Worm (Caenorhabditis elegans) whole organism, L1 larva: ENCODE measurements around the gene C02B10.4.

Experiments used
- C04F5.9 ChIP-seq: sonication (generic microtip); optimal IDR thresholded peaks from 2 replicates; lab custom pipeline; 2016; ENCODE audit warnings: missing genetic modification characterization, missing compliant biosample characterization
- C16A3.4 ChIP-seq: fragments of 150-350 bp; optimal IDR thresholded peaks from 2 replicates; lab custom pipeline; 2014; ENCODE audit warnings: missing biosample characterization, missing genetic modification characterization
- C34B4.2 ChIP-seq: sonication (generic microtip); optimal IDR thresholded peaks from 2 replicates; lab custom pipeline; 2017; ENCODE audit warnings: mild to moderate bottlenecking, missing genetic modification characterization, missing compliant biosample characterization
- F16B12.6 ChIP-seq: fragments of 150-350 bp; optimal IDR thresholded peaks from 2 replicates; lab custom pipeline; 2014; ENCODE audit warnings: missing biosample characterization, missing genetic modification characterization
- alr-1 ChIP-seq: fragments of 200-800 bp; sonication (Bioruptor generic); optimal IDR thresholded peaks from 2 replicates; lab custom pipeline; 2018; ENCODE audit warnings: borderline replicate concordance, mild to moderate bottlenecking, missing genetic modification characterization, missing compliant biosample characterization
- ama-1 ChIP-seq: fragments of 150-350 bp; optimal IDR thresholded peaks from 2 replicates; lab custom pipeline; 2014
- blmp-1 ChIP-seq: fragments of 150-350 bp; optimal IDR thresholded peaks from 2 replicates; lab custom pipeline; 2014; ENCODE audit warnings: missing biosample characterization, missing genetic modification characterization
- ceh-88 ChIP-seq: fragments of 200-800 bp; sonication (Bioruptor generic); IDR thresholded peaks from 2 replicates; pipeline ENCODE4 v1.3.6; 2022; ENCODE audit warnings: missing genetic modification characterization, missing compliant biosample characterization
- ceh-90 ChIP-seq: sonication (generic microtip); optimal IDR thresholded peaks from 2 replicates; lab custom pipeline; 2016; ENCODE audit warnings: missing genetic modification characterization, missing compliant biosample characterization
- ces-1 ChIP-seq: fragments of 150-350 bp; optimal IDR thresholded peaks from 2 replicates; lab custom pipeline; 2014; ENCODE audit warnings: missing biosample characterization, missing genetic modification reagents, missing genetic modification characterization
- dpl-1 ChIP-seq, 3 experiments: fragments of 150-350 bp in 2 of 3; sonication (generic microtip) in 1 of 3; optimal IDR thresholded peaks; 2 replicates each; lab custom pipeline; 2014 to 2017; ENCODE audit warnings: missing biosample characterization in 3 of 3, missing genetic modification characterization in 3 of 3, missing genetic modification reagents in 3 of 3
- egl-13 ChIP-seq: sonication (generic microtip); optimal IDR thresholded peaks from 2 replicates; lab custom pipeline; 2016; ENCODE audit warnings: missing genotype, missing genetic modification reagents, missing genetic modification characterization, missing compliant biosample characterization
- elt-2 ChIP-seq: sonication (generic microtip); optimal IDR thresholded peaks from 2 replicates; lab custom pipeline; 2016; ENCODE audit warnings: missing genetic modification characterization, mild to moderate bottlenecking, inconsistent platforms, missing compliant biosample characterization, missing genetic modification reagents
- fkh-10 ChIP-seq: sonication (generic microtip); optimal IDR thresholded peaks from 2 replicates; lab custom pipeline; 2017; ENCODE audit warnings: missing biosample characterization, missing genetic modification reagents, missing genetic modification characterization
- fkh-4 ChIP-seq: sonication (generic microtip); optimal IDR thresholded peaks from 2 replicates; lab custom pipeline; 2016; ENCODE audit warnings: missing compliant biosample characterization, missing genetic modification characterization, borderline replicate concordance
- fkh-8 ChIP-seq: sonication (generic microtip); optimal IDR thresholded peaks from 2 replicates; lab custom pipeline; 2016; ENCODE audit warnings: mild to moderate bottlenecking, missing genetic modification characterization, missing compliant biosample characterization
- hlh-17 ChIP-seq: fragments of 200-800 bp; sonication (Bioruptor generic); optimal IDR thresholded peaks from 2 replicates; lab custom pipeline; 2018; ENCODE audit warnings: missing genetic modification characterization, mild to moderate bottlenecking, missing compliant biosample characterization, moderate library complexity, borderline replicate concordance
- hlh-4 ChIP-seq: sonication (generic microtip); optimal IDR thresholded peaks from 2 replicates; lab custom pipeline; 2016; ENCODE audit warnings: mild to moderate bottlenecking, missing genetic modification characterization, missing compliant biosample characterization
- irx-1 ChIP-seq: sonication (generic microtip); optimal IDR thresholded peaks from 2 replicates; lab custom pipeline; 2016; ENCODE audit warnings: missing genetic modification characterization, missing compliant biosample characterization
- isw-1 ChIP-seq: fragments of 200-800 bp; sonication (Bioruptor generic); IDR thresholded peaks from 2 replicates; pipeline ENCODE4 v1.3.6; 2022; ENCODE audit warnings: missing genetic modification characterization, missing compliant biosample characterization
- jun-1 ChIP-seq: fragments of 150-350 bp; optimal IDR thresholded peaks from 2 replicates; lab custom pipeline; 2014; ENCODE audit warnings: missing biosample characterization, missing genetic modification reagents, missing genetic modification characterization
- lin-39 ChIP-seq: fragments of 150-350 bp; optimal IDR thresholded peaks from 2 replicates; lab custom pipeline; 2014; ENCODE audit warnings: missing biosample characterization, missing genetic modification reagents, missing genetic modification characterization
- lir-3 ChIP-seq: sonication (generic microtip); optimal IDR thresholded peaks from 2 replicates; lab custom pipeline; 2016; ENCODE audit warnings: mild to moderate bottlenecking, missing genetic modification characterization, moderate library complexity, missing compliant biosample characterization; ENCODE audit not compliant: poor library complexity
- lsy-2 ChIP-seq, 2 experiments: fragments of 150-350 bp; optimal IDR thresholded peaks; 2 replicates each; lab custom pipeline; 2014; ENCODE audit warnings: missing biosample characterization in 2 of 2, missing genetic modification characterization in 2 of 2
- mab-9 ChIP-seq: fragments of 200-800 bp; sonication (Bioruptor generic); IDR thresholded peaks from 2 replicates; pipeline ENCODE4 v1.3.6; 2022; ENCODE audit warnings: missing genetic modification reagents, missing genetic modification characterization, missing compliant biosample characterization
- mdl-1 ChIP-seq, 2 experiments: fragments of 150-350 bp; optimal IDR thresholded peaks; 2 replicates each; lab custom pipeline; 2014 to 2017; ENCODE audit warnings: missing biosample characterization in 2 of 2, missing genetic modification characterization in 2 of 2, inconsistent platforms in 1 of 2
- mep-1 ChIP-seq: fragments of 150-350 bp; optimal IDR thresholded peaks from 2 replicates; lab custom pipeline; 2014; ENCODE audit warnings: missing biosample characterization, missing genetic modification characterization
- nhr-11 ChIP-seq: fragments of 150-350 bp; optimal IDR thresholded peaks from 2 replicates; lab custom pipeline; 2014; ENCODE audit warnings: missing biosample characterization, missing genetic modification characterization
- nhr-12 ChIP-seq: sonication (generic microtip); optimal IDR thresholded peaks from 2 replicates; lab custom pipeline; 2017; ENCODE audit warnings: missing biosample characterization, missing genetic modification characterization
- nhr-19 ChIP-seq: fragments of 200-800 bp; sonication (Bioruptor generic); conservative IDR thresholded peaks from 2 replicates; pipeline ENCODE4 v1.3.6; 2022; ENCODE audit warnings: missing genetic modification characterization, missing compliant biosample characterization
- nhr-237 ChIP-seq: fragments of 150-350 bp; optimal IDR thresholded peaks from 2 replicates; lab custom pipeline; 2014; ENCODE audit warnings: missing biosample characterization, missing genetic modification characterization
- nhr-28 ChIP-seq: fragments of 150-350 bp; optimal IDR thresholded peaks from 2 replicates; lab custom pipeline; 2014; ENCODE audit warnings: missing biosample characterization, missing genetic modification characterization
- nhr-47 ChIP-seq: sonication (generic microtip); optimal IDR thresholded peaks from 2 replicates; lab custom pipeline; 2016; ENCODE audit warnings: mild to moderate bottlenecking, missing genetic modification characterization, moderate library complexity, missing compliant biosample characterization
- nhr-77 ChIP-seq: fragments of 150-350 bp; optimal IDR thresholded peaks from 2 replicates; lab custom pipeline; 2014; ENCODE audit warnings: missing biosample characterization, missing genetic modification characterization
- nhr-84 ChIP-seq: sonication (generic microtip); optimal IDR thresholded peaks from 2 replicates; lab custom pipeline; 2017; ENCODE audit warnings: missing biosample characterization, missing genetic modification characterization
- nhr-85 ChIP-seq: sonication (generic microtip); peaks from one replicate; lab custom pipeline; 2016; ENCODE audit warnings: missing genetic modification characterization, inconsistent platforms, missing compliant biosample characterization
- pax-3 ChIP-seq: fragments of 200-800 bp; sonication (Bioruptor generic); optimal IDR thresholded peaks from 2 replicates; lab custom pipeline; 2018; ENCODE audit warnings: mild to moderate bottlenecking, missing genetic modification characterization, moderate library complexity, missing compliant biosample characterization
- pqm-1 ChIP-seq: sonication (generic microtip); optimal IDR thresholded peaks from 3 replicates; lab custom pipeline; 2017; ENCODE audit warnings: missing biosample characterization, missing genetic modification characterization
- rnt-1 ChIP-seq: sonication (generic microtip); optimal IDR thresholded peaks from 2 replicates; lab custom pipeline; 2016; ENCODE audit warnings: mild to moderate bottlenecking, missing genetic modification characterization, moderate library complexity, missing compliant biosample characterization
- skn-1 ChIP-seq: fragments of 150-350 bp; optimal IDR thresholded peaks from 2 replicates; lab custom pipeline; 2014; ENCODE audit warnings: missing biosample characterization, missing genetic modification characterization
- snpc-4 ChIP-seq: fragments of 150-350 bp; optimal IDR thresholded peaks from 2 replicates; lab custom pipeline; 2014; ENCODE audit warnings: missing biosample characterization, missing genetic modification characterization
- sox-4 ChIP-seq: sonication (generic microtip); optimal IDR thresholded peaks from 2 replicates; lab custom pipeline; 2016; ENCODE audit warnings: missing genetic modification characterization, missing compliant biosample characterization
- sptf-1 ChIP-seq: fragments of 150-350 bp; optimal IDR thresholded peaks from 2 replicates; lab custom pipeline; 2014; ENCODE audit warnings: missing biosample characterization, missing genetic modification characterization
- sup-37 ChIP-seq: fragments of 200-800 bp; sonication (Bioruptor generic); optimal IDR thresholded peaks from 2 replicates; lab custom pipeline; 2018; ENCODE audit warnings: mild to moderate bottlenecking, missing genetic modification characterization, missing compliant biosample characterization
- swsn-7 ChIP-seq: sonication (generic microtip); optimal IDR thresholded peaks from 2 replicates; lab custom pipeline; 2016; ENCODE audit warnings: missing genetic modification characterization, missing compliant biosample characterization
- tbx-2 ChIP-seq: sonication (generic microtip); optimal IDR thresholded peaks from 2 replicates; lab custom pipeline; 2016; ENCODE audit warnings: missing genetic modification characterization, missing compliant biosample characterization
- tlp-1 ChIP-seq: fragments of 150-350 bp; optimal IDR thresholded peaks from 2 replicates; lab custom pipeline; 2014; ENCODE audit warnings: missing biosample characterization, missing genetic modification characterization
- unc-130 ChIP-seq: fragments of 150-350 bp; optimal IDR thresholded peaks from 2 replicates; lab custom pipeline; 2017; ENCODE audit warnings: missing biosample characterization, missing genetic modification characterization, inconsistent platforms
- unc-30 ChIP-seq: sonication (generic microtip); optimal IDR thresholded peaks from 2 replicates; lab custom pipeline; 2017; ENCODE audit warnings: missing biosample characterization, missing genetic modification characterization
- unc-98 ChIP-seq: fragments of 200-800 bp; sonication (Bioruptor generic); IDR thresholded peaks from 2 replicates; pipeline ENCODE4 v1.3.6; 2022; ENCODE audit warnings: missing genetic modification characterization, missing compliant biosample characterization
- zag-1 ChIP-seq: fragments of 150-350 bp; optimal IDR thresholded peaks from 2 replicates; lab custom pipeline; 2014; ENCODE audit warnings: missing biosample characterization, missing genetic modification characterization

The C02B10.4 gene

DNA sequence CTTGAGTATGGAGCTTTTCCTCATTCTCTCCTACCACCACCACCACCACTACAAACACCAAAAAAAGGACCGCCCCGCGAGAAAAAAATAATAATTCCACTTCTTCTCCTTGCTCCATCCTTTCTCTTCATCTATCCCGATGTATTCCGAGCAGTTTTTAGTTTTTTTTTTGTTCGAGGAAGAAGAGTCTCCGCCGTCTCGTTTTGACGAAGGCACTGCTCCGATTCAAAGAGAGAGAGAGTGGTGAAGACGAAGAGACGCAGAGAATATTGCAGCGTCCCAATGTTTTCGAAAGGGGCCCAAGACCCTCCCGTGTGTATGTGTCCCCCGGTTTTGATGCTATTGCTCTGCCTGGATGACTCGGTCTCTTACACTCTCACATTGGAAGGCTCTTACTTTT, 10.3 kb upstream of the C02B10.4 start (continued):
- TF ChIP-seq irx-1, result peak; percentile 12
- TF ChIP-seq ama-1 (lab: Kevin White, UChicago), result no peak
- TF ChIP-seq fkh-10, result peak; percentile 51
- TF ChIP-seq unc-30 (tag; lab: Kevin White, UChicago), result no peak
- TF ChIP-seq lsy-2 (tag; optimal IDR thresholded peaks at IDR 0.05; lab: Kevin White, UChicago), result peak; percentile 3 to 32
- TF ChIP-seq nhr-11 (tag; lab: Kevin White, UChicago), result no peak
- no peak for TF ChIP-seq zag-1 (tag; lab: Kevin White, UChicago)
- TF ChIP-seq elt-2 (tag; lab: Kevin White, UChicago), result no peak
- TF ChIP-seq dpl-1 (GFP tag; optimal IDR thresholded peaks at IDR 0.05; lab: Kevin White, UChicago), result no peak
- TF ChIP-seq swsn-7, result no peak
- TF ChIP-seq nhr-12, result no peak

DNA sequence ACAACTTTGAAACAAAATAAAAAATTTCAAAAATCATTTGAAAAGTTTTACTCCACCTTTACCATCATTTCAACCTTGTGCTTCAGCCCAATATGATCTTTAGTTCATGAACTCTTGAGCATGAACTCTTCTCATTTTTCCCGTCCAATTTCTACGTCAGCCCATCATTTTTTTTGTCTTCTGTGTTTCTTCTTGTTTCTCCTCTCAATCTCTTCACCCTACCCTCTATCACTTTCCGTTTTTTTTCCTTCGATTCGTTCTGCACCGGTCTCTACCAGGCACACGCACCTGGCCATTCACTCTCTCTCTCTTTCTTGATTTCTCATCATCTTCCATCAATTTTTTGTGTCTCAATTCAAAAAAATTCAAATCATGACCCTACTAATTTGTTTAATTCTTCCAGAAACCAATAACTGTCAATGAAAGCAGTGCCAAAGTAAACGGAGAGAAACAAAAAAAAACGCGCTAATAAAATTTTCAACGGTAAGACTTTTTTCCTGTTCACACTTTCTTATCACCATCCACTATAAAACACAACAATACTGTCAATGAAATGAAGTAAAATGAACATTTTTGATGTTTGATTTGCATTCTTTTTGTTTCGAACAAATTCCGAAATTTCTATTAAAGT, 8.4 kb upstream of the C02B10.4 start, which contains the start of gene pygo-1:
TSS of gene pygo-1 (plus strand) at position 404 of the 631 bp plus-strand sequence.
- no peak for TF ChIP-seq jun-1 (tag; lab: Kevin White, UChicago)
- no peak for TF ChIP-seq nhr-19 (GFP tag; lab: Robert Waterston, UW)
- TF ChIP-seq ceh-90 (tag; lab: Kevin White, UChicago), result no peak
- no peak for TF ChIP-seq nhr-47 (tag; lab: Kevin White, UChicago)
- no peak for TF ChIP-seq egl-13
- TF ChIP-seq nhr-28 (tag; lab: Kevin White, UChicago), result no peak
- no peak for TF ChIP-seq nhr-11 (tag; lab: Kevin White, UChicago)
- TF ChIP-seq skn-1 (tag; lab: Kevin White, UChicago), result no peak
- TF ChIP-seq nhr-84 (tag; lab: Kevin White, UChicago), result no peak
- no peak for TF ChIP-seq nhr-12
- TF ChIP-seq sptf-1, result no peak
- no peak for TF ChIP-seq hlh-4 (tag; lab: Kevin White, UChicago)
- TF ChIP-seq fkh-4, result no peak
- TF ChIP-seq mdl-1 (tag; optimal IDR thresholded peaks at IDR 0.05; lab: Kevin White, UChicago), result no peak
- peak; percentile 41 for TF ChIP-seq rnt-1
- no peak for TF ChIP-seq unc-98
- peak; percentile 16 for TF ChIP-seq mep-1 (tag; lab: Kevin White, UChicago)
- TF ChIP-seq nhr-77 (tag; lab: Kevin White, UChicago), result no peak
- TF ChIP-seq pqm-1 (tag; lab: Kevin White, UChicago), result no peak
- no peak for TF ChIP-seq sup-37
- no peak for TF ChIP-seq tlp-1
- no peak for TF ChIP-seq C34B4.2
- peak; percentile 93 for TF ChIP-seq blmp-1 (tag; lab: Kevin White, UChicago)
- peak; percentile 68 for TF ChIP-seq nhr-85
- no peak for TF ChIP-seq snpc-4 (tag; lab: Kevin White, UChicago)
- TF ChIP-seq lsy-2 (tag; optimal IDR thresholded peaks at IDR 0.05; lab: Kevin White, UChicago), result peak in 1 of 2 experiments; percentile 20
- no peak for TF ChIP-seq sox-4
- no peak for TF ChIP-seq pax-3
- TF ChIP-seq nhr-237, result no peak
- TF ChIP-seq ceh-88, result no peak
- TF ChIP-seq alr-1, result no peak
- TF ChIP-seq irx-1, result no peak
- TF ChIP-seq dpl-1 (GFP tag; optimal IDR thresholded peaks at IDR 0.05; lab: Kevin White, UChicago), result no peak
- TF ChIP-seq fkh-10, result no peak
- TF ChIP-seq mab-9, result no peak
- TF ChIP-seq elt-2 (tag; lab: Kevin White, UChicago), result no peak
- no peak for TF ChIP-seq hlh-17 (GFP tag; lab: Kevin White, UChicago)
- TF ChIP-seq fkh-8 (tag; lab: Kevin White, UChicago), result no peak
- no peak for TF ChIP-seq lin-39 (tag; lab: Kevin White, UChicago)
- no peak for TF ChIP-seq tbx-2 (tag; lab: Kevin White, UChicago)
- no peak for TF ChIP-seq swsn-7
- TF ChIP-seq F16B12.6, result no peak
- no peak for TF ChIP-seq ces-1 (GFP tag; lab: Kevin White, UChicago)
- TF ChIP-seq lir-3 (tag; lab: Kevin White, UChicago), result no peak
- TF ChIP-seq isw-1 (GFP tag; lab: Robert Waterston, UW), result no peak
- no peak for TF ChIP-seq unc-130 (tag; lab: Kevin White, UChicago)
- TF ChIP-seq C16A3.4 (tag; lab: Kevin White, UChicago), result no peak
- TF ChIP-seq C04F5.9 (tag; lab: Kevin White, UChicago), result no peak
